Fruit fly (Drosophila melanogaster) whole organism, embryonic: ENCODE data around the gene CG31650.
A peak's percentile ranks its signal among the peaks of the same experiment; 100 is the strongest.

Experiments used
- Atf-2 ChIP-seq: fragments of 200-800 bp; sonication (Bioruptor generic); optimal IDR thresholded peaks from 2 replicates; lab custom pipeline; 2016; ENCODE audit warnings: missing biosample characterization, missing genetic modification characterization
- Atf6 ChIP-seq: fragments of 200-800 bp; sonication (Bioruptor generic); IDR thresholded peaks from 2 replicates; pipeline ENCODE4 v1.3.6; 2022; ENCODE audit warnings: missing biosample characterization, missing genetic modification characterization
- CG11504 ChIP-seq: fragments of 200-800 bp; sonication (Bioruptor generic); optimal IDR thresholded peaks from 3 replicates; lab custom pipeline; 2019; ENCODE audit warnings: missing biosample characterization, mild to moderate bottlenecking, missing genetic modification characterization, moderate library complexity
- CG11560 ChIP-seq: fragments of 200-800 bp; sonication (Bioruptor generic); IDR thresholded peaks from 3 replicates; pipeline ENCODE4 v1.3.6; 2022; ENCODE audit warnings: missing biosample characterization, missing genetic modification characterization
- CG15269 ChIP-seq: fragments of 200-800 bp; sonication (Bioruptor generic); optimal IDR thresholded peaks from 2 replicates; lab custom pipeline; 2018; ENCODE audit warnings: missing biosample characterization, mild to moderate bottlenecking, missing genetic modification characterization, moderate library complexity
- CG16863 ChIP-seq: fragments of 200-800 bp; sonication (Bioruptor generic); optimal IDR thresholded peaks from 3 replicates; lab custom pipeline; 2016; ENCODE audit warnings: missing biosample characterization, missing genetic modification characterization
- CG2712 ChIP-seq: fragments of 200-800 bp; optimal IDR thresholded peaks from 3 replicates; lab custom pipeline; 2019; ENCODE audit warnings: missing biosample characterization, mild to moderate bottlenecking, missing genetic modification characterization, moderate library complexity
- CG2875 ChIP-seq: fragments of 200-800 bp; sonication (Bioruptor generic); optimal IDR thresholded peaks from 2 replicates; lab custom pipeline; 2017; ENCODE audit warnings: missing biosample characterization, mild to moderate bottlenecking, missing genetic modification characterization, missing genetic modification reagents
- CG30020 ChIP-seq: fragments of 200-800 bp; optimal IDR thresholded peaks from 2 replicates; lab custom pipeline; 2019; ENCODE audit warnings: missing biosample characterization, mild to moderate bottlenecking, missing genetic modification characterization, moderate library complexity
- CG30403 ChIP-seq: fragments of 200-800 bp; sonication (Bioruptor generic); optimal IDR thresholded peaks from 3 replicates; lab custom pipeline; 2016; ENCODE audit warnings: missing biosample characterization, missing genetic modification characterization
- CG31224 ChIP-seq: fragments of 200-800 bp; sonication (Bioruptor generic); IDR thresholded peaks from 2 replicates; pipeline ENCODE4 v1.3.6; 2022; ENCODE audit warnings: missing biosample characterization, missing genetic modification characterization
- CG42726 ChIP-seq: fragments of 200-800 bp; sonication (Bioruptor generic); IDR thresholded peaks from 2 replicates; pipeline ENCODE4 v1.3.6; 2022; ENCODE audit warnings: missing biosample characterization, missing genetic modification characterization; ENCODE audit not compliant: partially characterized antibody
- CG4424 ChIP-seq: fragments of 200-800 bp; sonication (Bioruptor generic); optimal IDR thresholded peaks from 3 replicates; lab custom pipeline; 2016; ENCODE audit warnings: missing biosample characterization, missing genetic modification characterization
- CG6272 ChIP-seq: fragments of 200-800 bp; sonication (Bioruptor generic); IDR thresholded peaks from 2 replicates; pipeline ENCODE4 v1.3.6; 2022; ENCODE audit warnings: missing biosample characterization, missing genetic modification characterization
- CG7786 ChIP-seq: fragments of 200-800 bp; sonication (Bioruptor generic); optimal IDR thresholded peaks from 2 replicates; lab custom pipeline; 2016; ENCODE audit warnings: missing biosample characterization, missing genetic modification characterization
- CG7987 ChIP-seq: fragments of 200-800 bp; sonication (Bioruptor generic); optimal IDR thresholded peaks from 2 replicates; lab custom pipeline; 2018; ENCODE audit warnings: missing biosample characterization, mild to moderate bottlenecking, missing genetic modification characterization, moderate library complexity
- CkIIα-i1 ChIP-seq: fragments of 200-800 bp; sonication (Bioruptor generic); IDR thresholded peaks from 2 replicates; pipeline ENCODE4 v1.3.6; 2022; ENCODE audit warnings: missing biosample characterization, missing genetic modification characterization
- Dek ChIP-seq: fragments of 200-800 bp; sonication (Bioruptor generic); optimal IDR thresholded peaks from 3 replicates; lab custom pipeline; 2019; ENCODE audit warnings: missing biosample characterization, mild to moderate bottlenecking, missing genetic modification characterization, moderate library complexity
- E2f2 ChIP-seq: fragments of 200-800 bp; sonication (Bioruptor generic); IDR thresholded peaks from 2 replicates; pipeline ENCODE4 v1.3.6; 2022; ENCODE audit warnings: missing biosample characterization, missing genetic modification characterization
- ERR ChIP-seq: fragments of 200-800 bp; sonication (Bioruptor generic); optimal IDR thresholded peaks from 2 replicates; lab custom pipeline; 2016; ENCODE audit warnings: missing biosample characterization, missing genetic modification characterization
- Fer1 ChIP-seq: fragments of 200-800 bp; sonication (Bioruptor generic); optimal IDR thresholded peaks from 2 replicates; lab custom pipeline; 2017; ENCODE audit warnings: missing biosample characterization, mild to moderate bottlenecking, missing genetic modification characterization
- H15 ChIP-seq: fragments of 200-800 bp; sonication (Bioruptor generic); IDR thresholded peaks from 3 replicates; pipeline ENCODE4 v1.3.6; 2022; ENCODE audit warnings: missing biosample characterization, missing genetic modification characterization
- Hr51 ChIP-seq, 2 experiments: fragments of 200-800 bp; sonication (Bioruptor generic); optimal IDR thresholded peaks; 2 replicates in 1 of 2; 3 replicates in 1 of 2; lab custom pipeline; 2016 to 2018; ENCODE audit warnings: missing biosample characterization in 2 of 2, missing genetic modification characterization in 2 of 2, mild to moderate bottlenecking in 1 of 2, moderate library complexity in 1 of 2
- Hsf ChIP-seq: fragments of 200-800 bp; sonication (Bioruptor generic); optimal IDR thresholded peaks from 3 replicates; lab custom pipeline; 2016; ENCODE audit warnings: missing biosample characterization, missing genetic modification characterization
- Jarid2 ChIP-seq: fragments of 200-800 bp; sonication (Bioruptor generic); optimal IDR thresholded peaks from 3 replicates; lab custom pipeline; 2017; ENCODE audit warnings: mild to moderate bottlenecking, missing biosample characterization, missing genetic modification reagents, missing genetic modification characterization
- Meics ChIP-seq: fragments of 200-800 bp; sonication (Bioruptor generic); optimal IDR thresholded peaks from 2 replicates; lab custom pipeline; 2017; ENCODE audit warnings: missing biosample characterization, mild to moderate bottlenecking, missing genetic modification characterization
- NC2β ChIP-seq: fragments of 200-800 bp; sonication (Bioruptor generic); optimal IDR thresholded peaks from 2 replicates; lab custom pipeline; 2016; ENCODE audit warnings: missing biosample characterization, missing genetic modification characterization
- Nf-YC ChIP-seq: fragments of 200-800 bp; optimal IDR thresholded peaks from 3 replicates; lab custom pipeline; 2019; ENCODE audit warnings: missing biosample characterization, mild to moderate bottlenecking, missing genetic modification characterization, moderate library complexity
- Oaz ChIP-seq: fragments of 200-800 bp; sonication (Bioruptor generic); IDR thresholded peaks from 2 replicates; pipeline ENCODE4 v1.3.6; 2022; ENCODE audit warnings: missing biosample characterization, missing genetic modification characterization
- Rx ChIP-seq: fragments of 200-800 bp; sonication (Bioruptor generic); IDR thresholded peaks from 2 replicates; pipeline ENCODE4 v1.3.6; 2022; ENCODE audit warnings: missing biosample characterization, missing genetic modification characterization
- Sin3A ChIP-seq: fragments of >200 bp; optimal IDR thresholded peaks from 2 replicates; lab custom pipeline; 2018
- al ChIP-seq: fragments of 200-800 bp; sonication (Bioruptor generic); IDR thresholded peaks from 2 replicates; pipeline ENCODE4 v1.3.6; 2022; ENCODE audit warnings: missing biosample characterization, missing genetic modification characterization
- az2 ChIP-seq: fragments of 200-800 bp; sonication (Bioruptor generic); optimal IDR thresholded peaks from 3 replicates; lab custom pipeline; 2016; ENCODE audit warnings: missing biosample characterization, missing genetic modification characterization
- bab2 ChIP-seq: fragments of 200-800 bp; sonication (Bioruptor generic); optimal IDR thresholded peaks from 2 replicates; lab custom pipeline; 2016; ENCODE audit warnings: missing biosample characterization, missing genetic modification characterization
- bbx ChIP-seq: fragments of 200-800 bp; sonication (Bioruptor generic); IDR thresholded peaks from 2 replicates; pipeline ENCODE4 v1.3.6; 2022; ENCODE audit warnings: missing biosample characterization, missing genetic modification characterization; ENCODE audit not compliant: partially characterized antibody
- bigmax ChIP-seq: fragments of 200-800 bp; sonication (Bioruptor generic); optimal IDR thresholded peaks from 2 replicates; lab custom pipeline; 2018; ENCODE audit warnings: missing biosample characterization, mild to moderate bottlenecking, missing genetic modification characterization
- chif ChIP-seq, 2 experiments: fragments of 200-800 bp; sonication (Bioruptor generic); optimal IDR thresholded peaks; 3 replicates each; lab custom pipeline; 2016; ENCODE audit warnings: missing biosample characterization in 2 of 2, missing genetic modification characterization in 2 of 2
- chinmo ChIP-seq: fragments of 200-800 bp; sonication (Bioruptor generic); IDR thresholded peaks from 4 replicates; pipeline ENCODE4 v1.3.6; 2022; ENCODE audit warnings: missing biosample characterization, missing genetic modification characterization; ENCODE audit not compliant: partially characterized antibody
- crp ChIP-seq, 2 experiments: fragments of 200-800 bp; sonication (Bioruptor generic); optimal IDR thresholded peaks; 2 replicates in 1 of 2; 3 replicates in 1 of 2; lab custom pipeline; 2017; ENCODE audit warnings: missing biosample characterization in 2 of 2, missing genetic modification characterization in 2 of 2, mild to moderate bottlenecking in 1 of 2, moderate library complexity in 1 of 2
- dati ChIP-seq: fragments of 200-800 bp; sonication (Bioruptor generic); IDR thresholded peaks from 2 replicates; pipeline ENCODE4 v1.3.6; 2022; ENCODE audit warnings: missing biosample characterization, missing genetic modification characterization
- ftz-f1 ChIP-seq: fragments of 200-800 bp; sonication (Bioruptor generic); optimal IDR thresholded peaks from 2 replicates; lab custom pipeline; 2016; ENCODE audit warnings: missing biosample characterization, missing genetic modification characterization
- maf-S ChIP-seq: fragments of 200-800 bp; sonication (Bioruptor generic); optimal IDR thresholded peaks from 2 replicates; lab custom pipeline; 2016; ENCODE audit warnings: missing biosample characterization, missing genetic modification characterization
- pho ChIP-seq: fragments of 200-800 bp; sonication (Bioruptor generic); optimal IDR thresholded peaks from 2 replicates; lab custom pipeline; 2016; ENCODE audit warnings: missing biosample characterization, missing genetic modification characterization
- pita ChIP-seq: fragments of 200-800 bp; sonication (Bioruptor generic); optimal IDR thresholded peaks from 2 replicates; lab custom pipeline; 2017; ENCODE audit warnings: missing biosample characterization, mild to moderate bottlenecking, missing genetic modification characterization
- pnt ChIP-seq: fragments of 200-800 bp; sonication (Bioruptor generic); optimal IDR thresholded peaks from 3 replicates; lab custom pipeline; 2016; ENCODE audit warnings: missing biosample characterization, missing genetic modification characterization
- run ChIP-seq: fragments of 200-800 bp; sonication (Bioruptor generic); optimal IDR thresholded peaks from 3 replicates; lab custom pipeline; 2018; ENCODE audit warnings: missing biosample characterization, mild to moderate bottlenecking, missing genetic modification characterization
- shn ChIP-seq: fragments of 200-800 bp; sonication (Bioruptor generic); optimal IDR thresholded peaks from 3 replicates; lab custom pipeline; 2016; ENCODE audit warnings: missing biosample characterization, missing genetic modification characterization
- sna ChIP-seq: fragments of 200-800 bp; sonication (Bioruptor generic); IDR thresholded peaks from 2 replicates; pipeline ENCODE4 v1.3.6; 2022; ENCODE audit warnings: missing biosample characterization, missing genetic modification characterization; ENCODE audit not compliant: partially characterized antibody
- unpg ChIP-seq: fragments of 200-800 bp; sonication (Bioruptor generic); optimal IDR thresholded peaks from 3 replicates; lab custom pipeline; 2018; ENCODE audit warnings: missing biosample characterization, mild to moderate bottlenecking, missing genetic modification characterization, moderate library complexity

Gene CG31650

dm6 chr2L:5009306-5010030 is 35.0 kb downstream of the CG31650 start, which contains the start of gene Rtnl1 (continued):
- TF ChIP-seq pho (GFP tag; lab: Kevin White, UChicago) (peak; percentile 49), ftz-f1 (GFP tag; lab: Kevin White, UChicago) (peak; percentile 96), bigmax (GFP tag; lab: Kevin White, UChicago) (no peak), CG6272 (GFP tag; lab: Robert Waterston, UW) (0 out of 2 replicates have a peak, but pooled peaks have one; percentile 46), Atf-2 (GFP tag; lab: Kevin White, UChicago) (peak; percentile 9), pita (GFP tag; lab: Kevin White, UChicago) (peak; percentile 93), CG15269 (tag; lab: Kevin White, UChicago) (no peak), E2f2 (GFP tag; lab: Robert Waterston, UW) (peak; percentile 93), Sin3A (peak; percentile 95), az2 (GFP tag; lab: Kevin White, UChicago) (peak; percentile 3), CG7987 (peak; percentile 56), bbx (GFP tag; lab: Robert Waterston, UW) (peak; percentile 90), shn (GFP tag; lab: Kevin White, UChicago) (peak; percentile 29), CG2712 (peak; percentile 60), sna (GFP tag; lab: Robert Waterston, UW) (peak; percentile 82), bab2 (no peak), CG30403 (GFP tag; lab: Kevin White, UChicago) (peak; percentile 35), chinmo (GFP tag; lab: Robert Waterston, UW) (peak; percentile 99), ERR (peak; percentile 44), Meics (no peak), CkIIα-i1 (GFP tag; lab: Robert Waterston, UW) (no peak), Nf-YC (tag; lab: Kevin White, UChicago) (peak; percentile 65), CG4424 (GFP tag; lab: Kevin White, UChicago) (peak; percentile 24), Hsf (peak; percentile 31), NC2β (GFP tag; lab: Kevin White, UChicago) (peak; percentile 66), Atf6 (GFP tag; lab: Robert Waterston, UW) (no peak), CG11560 (tag; lab: Robert Waterston, UW) (0 out of 3 replicates have a peak, but pooled peaks have one; percentile 9), CG2875 (GFP tag; lab: Kevin White, UChicago) (no peak), Oaz (GFP tag; lab: Robert Waterston, UW) (no peak), maf-S (GFP tag; lab: Kevin White, UChicago) (peak; percentile 2), crp (GFP tag; optimal IDR thresholded peaks at IDR 0.05; lab: Kevin White, UChicago) (peak in 1 of 2 experiments; percentile 77), unpg (GFP tag; lab: Kevin White, UChicago) (no peak), Hr51 (GFP tag; optimal IDR thresholded peaks at IDR 0.05; lab: Kevin White, UChicago) (peak; percentile 3 to 15), CG30020 (tag; lab: Kevin White, UChicago) (peak; percentile 22), Dek (tag; lab: Kevin White, UChicago) (peak; percentile 57), H15 (no peak), run (tag; lab: Kevin White, UChicago) (no peak), CG42726 (GFP tag; lab: Robert Waterston, UW) (peak; percentile 95), Fer1 (peak; percentile 28), chif (GFP tag; optimal IDR thresholded peaks at IDR 0.05; lab: Kevin White, UChicago) (peak in 1 of 2 experiments; percentile 35), Jarid2 (GFP tag; lab: Kevin White, UChicago) (peak; percentile 42), dati (GFP tag; lab: Robert Waterston, UW) (no peak), CG16863 (GFP tag; lab: Kevin White, UChicago) (peak; percentile 23), CG7786 (GFP tag; lab: Kevin White, UChicago) (peak; percentile 29), al (GFP tag; lab: Robert Waterston, UW) (peak; percentile 37; the same call in 1 of the 2 replicates), CG31224 (GFP tag; lab: Robert Waterston, UW) (no peak), CG11504 (tag; lab: Kevin White, UChicago) (peak; percentile 93), pnt (no peak), Rx (GFP tag; lab: Robert Waterston, UW) (no peak)
